Fruit fly (Drosophila melanogaster): ENCODE measurements around the gene CG4730.

DNA sequence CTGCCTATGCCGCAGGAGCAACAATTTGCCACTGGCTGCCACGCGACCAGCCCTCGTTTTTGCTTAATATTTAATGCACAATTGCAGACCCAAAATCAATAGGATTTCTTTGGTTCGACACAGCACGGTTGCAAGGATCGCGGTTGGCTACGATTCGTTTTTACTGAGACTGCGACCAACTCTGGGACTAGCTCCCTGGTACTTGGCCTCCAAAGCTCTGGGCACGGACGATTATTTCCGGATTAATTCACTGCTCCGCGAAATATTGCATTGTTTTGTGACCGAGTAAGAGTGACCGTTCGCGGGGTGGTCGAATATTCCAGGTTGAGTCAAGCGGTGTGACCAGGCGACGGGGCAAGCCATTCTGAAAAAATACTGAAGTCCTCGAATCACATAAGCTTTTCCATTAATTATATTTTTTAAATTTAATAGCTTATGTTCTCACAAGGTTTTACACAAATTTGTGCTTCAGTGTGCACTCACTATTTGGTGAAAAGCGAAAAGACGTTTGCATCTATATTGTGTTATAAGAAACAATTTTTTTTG lies 17.4 kb downstream of the CG4730 start, which contains the start of gene Tnks:
- TF ChIP-seq pad (GFP tag; optimal IDR thresholded peaks at IDR 0.05): no peak
- TF ChIP-seq CG33017 (tag; optimal IDR thresholded peaks at IDR 0.05): no peak
- no peak for TF ChIP-seq kay (GFP tag; ENCODE audit: borderline replicate concordance)
- no peak for TF ChIP-seq toe (GFP tag; optimal IDR thresholded peaks at IDR 0.05)
- TF ChIP-seq CG5204 (GFP tag; optimal IDR thresholded peaks at IDR 0.05): no peak
- TF ChIP-seq cnc (optimal IDR thresholded peaks at IDR 0.05): no peak

Data from whole organism, adult.